Fruit fly (Drosophila melanogaster) whole organism, embryonic: ENCODE measurements around the gene pit.

Experiments
- Atf6 ChIP-seq: fragments of 200-800 bp; sonication (Bioruptor generic); IDR thresholded peaks from 2 replicates; pipeline ENCODE4 v1.3.6; 2022; ENCODE audit warnings: missing biosample characterization, missing genetic modification characterization
- BtbVII ChIP-seq: fragments of 200-800 bp; sonication (Bioruptor generic); optimal IDR thresholded peaks from 3 replicates; lab custom pipeline; 2017; ENCODE audit warnings: missing biosample characterization, mild to moderate bottlenecking, missing genetic modification characterization
- Bteb2 ChIP-seq: fragments of 200-800 bp; sonication (Bioruptor generic); optimal IDR thresholded peaks from 2 replicates; lab custom pipeline; 2016; ENCODE audit warnings: missing biosample characterization, missing genetic modification characterization
- CG1024 ChIP-seq: fragments of 200-800 bp; sonication (Bioruptor generic); IDR thresholded peaks from 2 replicates; pipeline ENCODE4 v1.3.6; 2022; ENCODE audit warnings: missing biosample characterization, missing genetic modification characterization
- CG10321 ChIP-seq: fragments of 200-800 bp; sonication (Bioruptor generic); IDR thresholded peaks from 2 replicates; pipeline ENCODE4 v1.3.6; 2022; ENCODE audit warnings: missing biosample characterization, missing genetic modification characterization
- CG10543 ChIP-seq: fragments of 200-800 bp; sonication (Bioruptor generic); optimal IDR thresholded peaks from 3 replicates; lab custom pipeline; 2017; ENCODE audit warnings: missing biosample characterization, mild to moderate bottlenecking, missing genetic modification characterization, moderate library complexity
- CG11093 ChIP-seq: fragments of 200-800 bp; sonication (Bioruptor generic); IDR thresholded peaks from 3 replicates; pipeline ENCODE4 v1.3.6; 2022; ENCODE audit warnings: missing biosample characterization, missing genetic modification characterization
- CG1233 ChIP-seq: fragments of 200-800 bp; sonication (Bioruptor generic); optimal IDR thresholded peaks from 4 replicates; lab custom pipeline; 2018; ENCODE audit warnings: missing biosample characterization, mild to moderate bottlenecking, missing genetic modification characterization
- CG14860 ChIP-seq: fragments of 200-800 bp; sonication (Bioruptor generic); IDR thresholded peaks from 3 replicates; pipeline ENCODE4 v1.3.6; 2022; ENCODE audit warnings: missing biosample characterization, missing genetic modification characterization; ENCODE audit not compliant: partially characterized antibody
- CG15269 ChIP-seq: fragments of 200-800 bp; sonication (Bioruptor generic); optimal IDR thresholded peaks from 2 replicates; lab custom pipeline; 2018; ENCODE audit warnings: missing biosample characterization, mild to moderate bottlenecking, missing genetic modification characterization, moderate library complexity
- CG17361 ChIP-seq: fragments of 200-800 bp; sonication (Bioruptor generic); IDR thresholded peaks from 3 replicates; pipeline ENCODE4 v1.3.6; 2022; ENCODE audit warnings: missing biosample characterization, missing genetic modification characterization
- CG17385 ChIP-seq: fragments of 200-800 bp; sonication (Bioruptor generic); optimal IDR thresholded peaks from 3 replicates; lab custom pipeline; 2018; ENCODE audit warnings: missing biosample characterization, mild to moderate bottlenecking, missing genetic modification characterization
- CG17568 ChIP-seq: fragments of 200-800 bp; sonication (Bioruptor generic); optimal IDR thresholded peaks from 2 replicates; lab custom pipeline; 2018; ENCODE audit warnings: missing biosample characterization, mild to moderate bottlenecking, missing genetic modification characterization, moderate library complexity
- CG1792 ChIP-seq: fragments of 200-800 bp; sonication (Bioruptor generic); optimal IDR thresholded peaks from 2 replicates; lab custom pipeline; 2016; ENCODE audit warnings: missing biosample characterization, missing genetic modification characterization
- CG2199 ChIP-seq: fragments of 200-800 bp; sonication (Bioruptor generic); IDR thresholded peaks from 3 replicates; pipeline ENCODE4 v1.3.6; 2022; ENCODE audit warnings: missing biosample characterization, missing genetic modification characterization
- CG2875 ChIP-seq: fragments of 200-800 bp; sonication (Bioruptor generic); optimal IDR thresholded peaks from 2 replicates; lab custom pipeline; 2017; ENCODE audit warnings: missing biosample characterization, mild to moderate bottlenecking, missing genetic modification characterization, missing genetic modification reagents
- CG3281 ChIP-seq: fragments of 200-800 bp; sonication (Bioruptor generic); optimal IDR thresholded peaks from 3 replicates; lab custom pipeline; 2017; ENCODE audit warnings: missing biosample characterization, mild to moderate bottlenecking, missing genetic modification characterization
- CG34376 ChIP-seq: fragments of 200-800 bp; sonication (Bioruptor generic); optimal IDR thresholded peaks from 2 replicates; lab custom pipeline; 2018; ENCODE audit warnings: missing biosample characterization, mild to moderate bottlenecking, missing genetic modification characterization
- CG4328 ChIP-seq: fragments of 200-800 bp; sonication (Bioruptor generic); optimal IDR thresholded peaks from 3 replicates; lab custom pipeline; 2017; ENCODE audit warnings: missing biosample characterization, missing genetic modification reagents, missing genetic modification characterization
- CG6689 ChIP-seq: fragments of 200-800 bp; sonication (Bioruptor generic); IDR thresholded peaks from 2 replicates; pipeline ENCODE4 v1.3.6; 2022; ENCODE audit warnings: missing biosample characterization, missing genetic modification characterization
- CG6765 ChIP-seq: fragments of 200-800 bp; sonication (Bioruptor generic); optimal IDR thresholded peaks from 3 replicates; lab custom pipeline; 2017; ENCODE audit warnings: missing biosample characterization, mild to moderate bottlenecking, missing genetic modification characterization
- CG7786 ChIP-seq: fragments of 200-800 bp; sonication (Bioruptor generic); optimal IDR thresholded peaks from 2 replicates; lab custom pipeline; 2016; ENCODE audit warnings: missing biosample characterization, missing genetic modification characterization
- CG8290 ChIP-seq, 3 experiments: fragments of 200-800 bp; sonication (Bioruptor generic); optimal IDR thresholded peaks; 2 replicates each; lab custom pipeline; 2016 to 2019; ENCODE audit warnings: missing biosample characterization in 3 of 3, missing genetic modification characterization in 3 of 3, mild to moderate bottlenecking in 2 of 3, moderate library complexity in 1 of 3
- CG9609 ChIP-seq: fragments of 200-800 bp; sonication (Bioruptor generic); optimal IDR thresholded peaks from 3 replicates; lab custom pipeline; 2016; ENCODE audit warnings: missing biosample characterization, missing genetic modification characterization
- CG9797 ChIP-seq: fragments of 200-800 bp; sonication (Bioruptor generic); optimal IDR thresholded peaks from 3 replicates; lab custom pipeline; 2018; ENCODE audit warnings: missing biosample characterization, mild to moderate bottlenecking, missing genetic modification characterization
- CoRest ChIP-seq: fragments of 200-800 bp; sonication (Bioruptor generic); optimal IDR thresholded peaks from 3 replicates; lab custom pipeline; 2018; ENCODE audit warnings: missing biosample characterization, mild to moderate bottlenecking, missing genetic modification characterization, moderate library complexity
- D19B ChIP-seq: fragments of 200-800 bp; sonication (Bioruptor generic); optimal IDR thresholded peaks from 2 replicates; lab custom pipeline; 2017; ENCODE audit warnings: missing biosample characterization, mild to moderate bottlenecking, missing genetic modification characterization
- HHEX ChIP-seq: fragments of 200-800 bp; sonication (Bioruptor generic); optimal IDR thresholded peaks from 3 replicates; lab custom pipeline; 2017; ENCODE audit warnings: missing biosample characterization, mild to moderate bottlenecking, missing genetic modification characterization, missing genetic modification reagents
- Lpt ChIP-seq: fragments of >200 bp; optimal IDR thresholded peaks from 2 replicates; lab custom pipeline; 2018; ENCODE audit warnings: missing biosample characterization, missing genetic modification characterization
- Mad ChIP-seq: fragments of 200-800 bp; sonication (Bioruptor generic); optimal IDR thresholded peaks from 2 replicates; lab custom pipeline; 2016; ENCODE audit warnings: missing biosample characterization, missing genetic modification characterization
- Nf-YC ChIP-seq: fragments of 200-800 bp; optimal IDR thresholded peaks from 3 replicates; lab custom pipeline; 2019; ENCODE audit warnings: missing biosample characterization, mild to moderate bottlenecking, missing genetic modification characterization, moderate library complexity
- Six4 ChIP-seq: fragments of 200-800 bp; sonication (Bioruptor generic); optimal IDR thresholded peaks from 2 replicates; lab custom pipeline; 2016; ENCODE audit warnings: missing biosample characterization, missing genetic modification characterization
- Ssrp ChIP-seq: fragments of 200-800 bp; sonication (Bioruptor generic); optimal IDR thresholded peaks from 2 replicates; lab custom pipeline; 2018; ENCODE audit warnings: missing biosample characterization, mild to moderate bottlenecking, missing genetic modification characterization, moderate library complexity
- az2 ChIP-seq: fragments of 200-800 bp; sonication (Bioruptor generic); optimal IDR thresholded peaks from 3 replicates; lab custom pipeline; 2016; ENCODE audit warnings: missing biosample characterization, missing genetic modification characterization
- btn ChIP-seq: fragments of 200-800 bp; sonication (Bioruptor generic); optimal IDR thresholded peaks from 2 replicates; lab custom pipeline; 2016; ENCODE audit warnings: missing biosample characterization, missing genetic modification characterization
- chm ChIP-seq: fragments of 200-800 bp; sonication (Bioruptor generic); IDR thresholded peaks from 2 replicates; pipeline ENCODE4 v1.3.6; 2022; ENCODE audit warnings: missing biosample characterization, missing genetic modification characterization
- disco-r ChIP-seq: fragments of 200-800 bp; sonication (Bioruptor generic); optimal IDR thresholded peaks from 2 replicates; lab custom pipeline; 2016; ENCODE audit warnings: missing biosample characterization, missing genetic modification characterization
- ems ChIP-seq: fragments of 200-800 bp; sonication (Bioruptor generic); optimal IDR thresholded peaks from 3 replicates; lab custom pipeline; 2016; ENCODE audit warnings: missing biosample characterization, missing genetic modification characterization
- ftz-f1 ChIP-seq: fragments of 200-800 bp; sonication (Bioruptor generic); optimal IDR thresholded peaks from 2 replicates; lab custom pipeline; 2016; ENCODE audit warnings: missing biosample characterization, missing genetic modification characterization
- gcm2 ChIP-seq: fragments of 200-800 bp; sonication (Bioruptor generic); optimal IDR thresholded peaks from 2 replicates; lab custom pipeline; 2016; ENCODE audit warnings: missing biosample characterization, missing genetic modification characterization
- gsb-n ChIP-seq: fragments of 200-800 bp; sonication (Bioruptor generic); optimal IDR thresholded peaks from 3 replicates; lab custom pipeline; 2018; ENCODE audit warnings: missing biosample characterization, mild to moderate bottlenecking, missing genetic modification characterization
- h ChIP-seq: fragments of >200 bp; optimal IDR thresholded peaks from 2 replicates; lab custom pipeline; 2017
- hbn ChIP-seq: fragments of 200-800 bp; sonication (Bioruptor generic); IDR thresholded peaks from 2 replicates; pipeline ENCODE4 v1.3.6; 2022; ENCODE audit warnings: missing biosample characterization, missing genetic modification characterization; ENCODE audit not compliant: partially characterized antibody
- lov ChIP-seq, 2 experiments: fragments of 200-800 bp in 1 of 2; fragments of >200 bp in 1 of 2; sonication (Bioruptor generic) in 1 of 2; IDR thresholded peaks in 1 of 2; optimal IDR thresholded peaks in 1 of 2; 2 replicates in 1 of 2; 3 replicates in 1 of 2; pipeline versions ENCODE4 v1.3.6 to Lab custom; 2017 to 2022; ENCODE audit warnings: missing biosample characterization in 1 of 2, missing genetic modification characterization in 1 of 2
- mld ChIP-seq: fragments of 200-800 bp; sonication (Bioruptor generic); IDR thresholded peaks from 3 replicates; pipeline ENCODE4 v1.3.6; 2022; ENCODE audit warnings: missing biosample characterization, missing genetic modification characterization; ENCODE audit not compliant: partially characterized antibody
- pzg ChIP-seq: fragments of 200-800 bp; sonication (Bioruptor generic); optimal IDR thresholded peaks from 3 replicates; lab custom pipeline; 2018; ENCODE audit warnings: missing biosample characterization, mild to moderate bottlenecking, missing genetic modification characterization, moderate library complexity
- scrt ChIP-seq: fragments of 200-800 bp; sonication (Bioruptor generic); optimal IDR thresholded peaks from 2 replicates; lab custom pipeline; 2018; ENCODE audit warnings: missing biosample characterization, mild to moderate bottlenecking, missing genetic modification characterization, moderate library complexity
- sqz ChIP-seq: fragments of 200-800 bp; sonication (Bioruptor generic); optimal IDR thresholded peaks from 3 replicates; lab custom pipeline; 2018; ENCODE audit warnings: missing biosample characterization, mild to moderate bottlenecking, missing genetic modification characterization
- tin ChIP-seq: fragments of 200-800 bp; sonication (Bioruptor generic); optimal IDR thresholded peaks from 3 replicates; lab custom pipeline; 2016; ENCODE audit warnings: missing biosample characterization, missing genetic modification characterization

The pit gene

DNA sequence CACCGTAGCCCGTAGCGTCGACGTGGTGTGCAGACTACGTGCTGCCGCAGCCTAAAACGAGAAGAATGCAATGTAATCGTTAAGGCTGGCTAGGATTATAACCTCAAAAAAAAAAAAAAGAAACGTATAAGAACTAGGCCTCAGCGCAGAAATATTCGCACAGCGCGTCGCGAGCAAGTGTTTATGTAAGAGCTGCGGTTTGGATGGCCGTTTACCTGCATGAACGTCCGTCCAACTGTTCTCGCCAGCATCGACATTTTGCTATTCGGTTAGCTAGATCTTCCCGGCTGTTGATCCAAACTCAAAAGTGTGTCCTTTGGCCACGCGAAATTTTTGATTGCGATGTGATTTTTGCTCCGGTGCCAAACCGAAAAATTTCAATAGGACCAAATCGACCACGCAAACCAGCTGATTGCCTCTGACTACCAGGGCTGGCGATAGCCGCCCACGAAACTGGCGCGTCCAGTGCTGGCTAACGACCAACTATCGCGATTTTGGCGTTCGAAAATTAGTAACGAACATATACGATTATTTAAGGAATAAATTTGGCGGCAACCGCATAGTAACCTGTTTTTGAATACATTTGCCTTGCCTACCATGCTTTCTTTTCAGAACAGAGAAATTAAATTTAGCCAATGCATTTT lies 15.2 kb upstream of the pit start, which contains the start of gene Idh3b (continued):
- peak; percentile 35 for TF ChIP-seq CG17385 (GFP tag; lab: Kevin White, UChicago)
- TF ChIP-seq CG3281 (GFP tag; lab: Kevin White, UChicago): no peak
- TF ChIP-seq CG8290 (GFP tag; optimal IDR thresholded peaks at IDR 0.05; lab: Kevin White, UChicago): peak; percentile 63
- TF ChIP-seq CG8290 (tag; optimal IDR thresholded peaks at IDR 0.05; lab: Kevin White, UChicago): no peak
- TF ChIP-seq CG17568 (GFP tag; lab: Kevin White, UChicago): no peak
- TF ChIP-seq CG15269 (tag; lab: Kevin White, UChicago): no peak
- TF ChIP-seq sqz (GFP tag; lab: Kevin White, UChicago): no peak
- TF ChIP-seq CG17361 (GFP tag; lab: Robert Waterston, UW): no peak
- TF ChIP-seq lov (optimal IDR thresholded peaks at IDR 0.05; lab: Kevin White, UChicago): no peak
- TF ChIP-seq lov (GFP tag; IDR thresholded peaks at IDR 0.05; lab: Robert Waterston, UW): no peak; the same call in 2 of the 3 replicates
- peak; percentile 56 for TF ChIP-seq Atf6
- TF ChIP-seq az2 (GFP tag; lab: Kevin White, UChicago): peak; percentile 59
- peak; percentile 75 for TF ChIP-seq CG14860 (GFP tag; lab: Robert Waterston, UW)
- peak; percentile 6 for TF ChIP-seq disco-r
- TF ChIP-seq CG4328: no peak
- TF ChIP-seq CG10543: no peak
- TF ChIP-seq CG6765 (GFP tag; lab: Kevin White, UChicago): no peak
- no peak for TF ChIP-seq CG10321 (GFP tag; lab: Robert Waterston, UW)
- TF ChIP-seq hbn (GFP tag; lab: Robert Waterston, UW): peak; percentile 97
- TF ChIP-seq ems: peak; percentile 76
- TF ChIP-seq CoRest (tag; lab: Kevin White, UChicago): peak; percentile 61
- TF ChIP-seq btn (GFP tag; lab: Kevin White, UChicago): no peak
- TF ChIP-seq HHEX: no peak
- TF ChIP-seq chm: no peak
- TF ChIP-seq CG9797: peak; percentile 70
- no peak for TF ChIP-seq h (lab: Kevin White, UChicago)
- TF ChIP-seq BtbVII (GFP tag; lab: Kevin White, UChicago): no peak
- peak; percentile 51 for TF ChIP-seq CG1792
- TF ChIP-seq pzg (GFP tag; lab: Kevin White, UChicago): peak; percentile 96
- TF ChIP-seq gsb-n (tag; lab: Kevin White, UChicago): no peak
- no peak for TF ChIP-seq CG6689 (GFP tag; lab: Robert Waterston, UW)
- peak; percentile 68 for TF ChIP-seq CG7786 (GFP tag; lab: Kevin White, UChicago)
- TF ChIP-seq CG11093 (GFP tag; lab: Robert Waterston, UW): peak; percentile 38; the same call in 1 of the 3 replicates
- peak; percentile 47 for TF ChIP-seq CG34376
- peak; percentile 57 for TF ChIP-seq CG9609
- no peak for TF ChIP-seq CG2875 (GFP tag; lab: Kevin White, UChicago)
- TF ChIP-seq Mad (GFP tag; lab: Kevin White, UChicago): peak; percentile 68
- TF ChIP-seq ftz-f1 (GFP tag; lab: Kevin White, UChicago): peak; percentile 72
- no peak for TF ChIP-seq Lpt (GFP tag; lab: Kevin White, UChicago)
- peak; percentile 40 for TF ChIP-seq gcm2 (GFP tag; lab: Kevin White, UChicago)
- peak; percentile 44 for TF ChIP-seq Bteb2 (GFP tag; lab: Kevin White, UChicago)
- no peak for TF ChIP-seq Nf-YC (tag; lab: Kevin White, UChicago)
- TF ChIP-seq D19B (GFP tag; lab: Kevin White, UChicago): peak; percentile 29
- no peak for TF ChIP-seq CG1233 (GFP tag; lab: Kevin White, UChicago)
- TF ChIP-seq tin: peak; percentile 65
- peak; percentile 22; the same call in 1 of the 3 replicates for TF ChIP-seq CG2199
- TF ChIP-seq mld (GFP tag; lab: Robert Waterston, UW): peak; percentile 55; the same call in 2 of the 3 replicates
- TF ChIP-seq Six4 (GFP tag; lab: Kevin White, UChicago): no peak
- TF ChIP-seq scrt (GFP tag; lab: Kevin White, UChicago): peak; percentile 55
- no peak for TF ChIP-seq Ssrp (tag; lab: Kevin White, UChicago)
- TF ChIP-seq CG1024: peak; percentile 15; the same call in 1 of the 2 replicates
